Worm (Caenorhabditis elegans): Measurements from ENCODE around the gene C27D9.2.

The C27D9.2 gene

DNA sequence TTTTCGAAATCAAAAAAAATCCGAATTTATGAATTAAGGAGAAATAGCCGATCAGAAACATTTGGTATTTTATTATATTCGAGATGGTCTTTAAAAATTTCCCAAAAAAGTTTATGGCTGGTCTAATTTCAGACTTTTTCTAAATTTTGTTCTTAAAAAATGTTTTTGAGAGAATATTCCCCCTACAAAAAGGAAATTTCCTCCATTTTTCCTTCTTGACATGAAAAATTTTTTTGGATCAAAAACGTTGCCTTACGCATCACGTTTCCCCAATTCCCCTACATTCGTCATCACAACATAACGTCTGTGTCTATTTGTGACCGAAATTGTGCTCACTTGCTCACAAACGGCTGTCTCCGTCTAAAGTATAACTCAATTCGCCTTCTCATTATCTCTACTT lies 36.7 kb upstream of the C27D9.2 start:
- no peak for TF ChIP-seq unc-39 (tag; optimal IDR thresholded peaks at IDR 0.05)
- TF ChIP-seq mep-1 (tag; optimal IDR thresholded peaks at IDR 0.05), result no peak
- TF ChIP-seq blmp-1 (tag; optimal IDR thresholded peaks at IDR 0.05), result no peak
- TF ChIP-seq nhr-2 (tag; optimal IDR thresholded peaks at IDR 0.05), result no peak
- no peak for TF ChIP-seq elt-3 (tag; optimal IDR thresholded peaks at IDR 0.05)
- TF ChIP-seq elt-1 (tag; optimal IDR thresholded peaks at IDR 0.05; ENCODE audit: borderline replicate concordance, insufficient read depth), result no peak
- TF ChIP-seq pha-4 (tag; optimal IDR thresholded peaks at IDR 0.05), result no peak
- TF ChIP-seq nhr-76 (tag; optimal IDR thresholded peaks at IDR 0.05), result no peak
- no peak for TF ChIP-seq cnd-1 (tag; optimal IDR thresholded peaks at IDR 0.05)
- no peak for TF ChIP-seq mls-2 (tag; optimal IDR thresholded peaks at IDR 0.05)
- TF ChIP-seq nhr-237 (tag; optimal IDR thresholded peaks at IDR 0.05), result no peak
- no peak for TF ChIP-seq nhr-12 (tag; optimal IDR thresholded peaks at IDR 0.05)
- TF ChIP-seq lsy-2 (tag; optimal IDR thresholded peaks at IDR 0.05), result no peak
- no peak for TF ChIP-seq hlh-1 (tag; optimal IDR thresholded peaks at IDR 0.05)
- TF ChIP-seq ceh-43 (GFP tag; optimal IDR thresholded peaks at IDR 0.05), result no peak
- TF ChIP-seq ceh-39 (tag; optimal IDR thresholded peaks at IDR 0.05), result no peak
- TF ChIP-seq mab-5 (tag; optimal IDR thresholded peaks at IDR 0.05), result no peak
- no peak for TF ChIP-seq zip-8 (tag; optimal IDR thresholded peaks at IDR 0.05)
- TF ChIP-seq lin-32 (GFP tag; optimal IDR thresholded peaks at IDR 0.05), result no peak
- TF ChIP-seq ceh-83 (GFP tag; optimal IDR thresholded peaks at IDR 0.05), result no peak

DNA sequence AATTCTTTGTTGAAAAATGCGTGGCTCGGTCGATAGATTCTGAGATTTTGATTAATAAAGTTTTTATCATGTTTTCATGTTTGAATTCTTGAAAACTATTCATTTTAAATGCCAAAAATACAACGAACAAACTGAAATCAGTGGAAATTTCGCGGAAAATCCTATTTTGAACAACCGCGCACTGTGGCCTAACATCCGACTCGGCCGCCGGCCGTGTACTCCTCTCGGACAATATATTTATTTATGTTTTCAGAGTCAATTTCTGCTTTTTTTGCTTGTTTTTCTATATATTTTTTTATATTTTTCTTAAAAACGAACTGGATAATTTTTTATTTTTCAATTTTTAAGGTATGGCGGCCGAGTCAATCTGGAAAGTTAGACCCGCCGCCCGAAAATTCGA lies 34.6 kb upstream of the C27D9.2 start, which contains the start of gene F26G1.1:
TSS of gene F26G1.1 (plus strand) at position 347 of the 400 bp plus-strand sequence.
- TF ChIP-seq nhr-2 (tag; optimal IDR thresholded peaks at IDR 0.05) (no peak), elt-1 (tag; optimal IDR thresholded peaks at IDR 0.05; ENCODE audit: borderline replicate concordance, insufficient read depth) (no peak), unc-39 (tag; optimal IDR thresholded peaks at IDR 0.05) (no peak), nhr-76 (tag; optimal IDR thresholded peaks at IDR 0.05) (no peak), mls-2 (tag; optimal IDR thresholded peaks at IDR 0.05) (no peak), tbx-8 (GFP tag; optimal IDR thresholded peaks at IDR 0.05) (no peak), lin-13 (tag; optimal IDR thresholded peaks at IDR 0.05) (peak; percentile 1), cnd-1 (tag; optimal IDR thresholded peaks at IDR 0.05) (peak; percentile 21), unc-62 (GFP tag; optimal IDR thresholded peaks at IDR 0.05) (no peak), ces-1 (GFP tag; optimal IDR thresholded peaks at IDR 0.05) (no peak), nhr-12 (tag; optimal IDR thresholded peaks at IDR 0.05) (no peak), ceh-83 (GFP tag; optimal IDR thresholded peaks at IDR 0.05) (peak; percentile 64), sptf-1 (tag; optimal IDR thresholded peaks at IDR 0.05) (peak; percentile 48), M03D4.4 (tag; optimal IDR thresholded peaks at IDR 0.05) (no peak), lin-32 (GFP tag; optimal IDR thresholded peaks at IDR 0.05) (no peak), nhr-28 (tag; optimal IDR thresholded peaks at IDR 0.05) (no peak), pha-4 (tag; optimal IDR thresholded peaks at IDR 0.05) (no peak), zip-8 (tag; optimal IDR thresholded peaks at IDR 0.05) (no peak), ceh-43 (GFP tag; optimal IDR thresholded peaks at IDR 0.05) (no peak), ham-2 (GFP tag; optimal IDR thresholded peaks at IDR 0.05) (no peak), flh-1 (GFP tag; optimal IDR thresholded peaks at IDR 0.05) (no peak), snpc-4 (tag; optimal IDR thresholded peaks at IDR 0.05) (no peak), bed-3 (GFP tag; optimal IDR thresholded peaks at IDR 0.05) (no peak), drap-1 (GFP tag; optimal IDR thresholded peaks at IDR 0.05) (no peak), ztf-11 (tag; optimal IDR thresholded peaks at IDR 0.05) (no peak), mab-5 (tag; optimal IDR thresholded peaks at IDR 0.05) (no peak), lsy-2 (tag; optimal IDR thresholded peaks at IDR 0.05) (peak; percentile 46), elt-3 (tag; optimal IDR thresholded peaks at IDR 0.05) (no peak), hlh-1 (tag; optimal IDR thresholded peaks at IDR 0.05) (no peak), unc-120 (tag; optimal IDR thresholded peaks at IDR 0.05; ENCODE audit: poor library complexity, severe bottlenecking) (peak; percentile 20), nhr-237 (tag; optimal IDR thresholded peaks at IDR 0.05) (no peak), blmp-1 (tag; optimal IDR thresholded peaks at IDR 0.05) (no peak), mep-1 (tag; optimal IDR thresholded peaks at IDR 0.05) (no peak), ceh-39 (tag; optimal IDR thresholded peaks at IDR 0.05) (no peak), sem-2 (GFP tag; optimal IDR thresholded peaks at IDR 0.05) (no peak)

ce11 chrII:4790687-4791086 lies 34.0 kb upstream of the C27D9.2 start:
- TF ChIP-seq blmp-1 (tag; optimal IDR thresholded peaks at IDR 0.05) (no peak), lin-32 (GFP tag; optimal IDR thresholded peaks at IDR 0.05) (no peak), mep-1 (tag; optimal IDR thresholded peaks at IDR 0.05) (no peak)
